Worm (Caenorhabditis elegans) whole organism, L4 larva: ENCODE measurements around the gene capa-1.

Source experiments
- F26F4.8 ChIP-seq: fragments of 200-800 bp; sonication (Bioruptor generic); conservative IDR thresholded peaks from 2 replicates; pipeline ENCODE4 v1.3.6; 2022; ENCODE audit warnings: missing genetic modification characterization, missing compliant biosample characterization
- F44E2.7 ChIP-seq: fragments of 200-800 bp; sonication (Bioruptor generic); IDR thresholded peaks from 2 replicates; pipeline ENCODE4 v2.1.2; 2022; ENCODE audit warnings: missing genetic modification characterization, missing compliant biosample characterization
- R02D3.7 ChIP-seq: fragments of 150-350 bp; sonication (generic microtip); optimal IDR thresholded peaks from 3 replicates; lab custom pipeline; 2014; ENCODE audit warnings: missing biosample characterization, missing genetic modification characterization
- Y5F2A.4 ChIP-seq: fragments of 200-800 bp; sonication (Bioruptor generic); optimal IDR thresholded peaks from 2 replicates; lab custom pipeline; 2018; ENCODE audit warnings: mild to moderate bottlenecking, missing genetic modification characterization, missing compliant biosample characterization
- ZK546.5 ChIP-seq, 2 experiments: sonication (generic microtip); optimal IDR thresholded peaks; 2 replicates each; lab custom pipeline; 2017; ENCODE audit warnings: missing biosample characterization in 2 of 2, missing genetic modification characterization in 2 of 2
- aha-1 ChIP-seq: fragments of 150-350 bp; peaks from one replicate; lab custom pipeline; 2014; ENCODE audit warnings: missing biosample characterization, missing genetic modification characterization
- aly-2 ChIP-seq: sonication (generic microtip); optimal IDR thresholded peaks from 2 replicates; lab custom pipeline; 2018; ENCODE audit warnings: missing biosample characterization, missing genetic modification characterization
- ama-1 ChIP-seq: fragments of 150-350 bp; optimal IDR thresholded peaks from 2 replicates; lab custom pipeline; 2014; ENCODE audit warnings: inconsistent platforms, mixed read lengths
- arid-1 ChIP-seq: fragments of 200-800 bp; sonication (Bioruptor generic); conservative IDR thresholded peaks from 2 replicates; pipeline ENCODE4 v1.3.6; 2022; ENCODE audit warnings: missing genetic modification reagents, missing genetic modification characterization, missing compliant biosample characterization
- ceh-44 ChIP-seq: fragments of 200-800 bp; sonication (Bioruptor generic); IDR thresholded peaks from 2 replicates; pipeline ENCODE4 v1.3.6; 2022; ENCODE audit warnings: missing genetic modification reagents, missing genetic modification characterization, missing compliant biosample characterization
- ceh-62 ChIP-seq: sonication (generic microtip); optimal IDR thresholded peaks from 2 replicates; lab custom pipeline; 2017; ENCODE audit warnings: missing biosample characterization, missing genetic modification characterization
- ces-1 ChIP-seq: fragments of 150-350 bp; sonication (generic microtip); optimal IDR thresholded peaks from 4 replicates; lab custom pipeline; 2014; ENCODE audit warnings: missing biosample characterization, missing genetic modification reagents, missing genetic modification characterization
- cey-2 ChIP-seq: sonication (generic microtip); optimal IDR thresholded peaks from 3 replicates; lab custom pipeline; 2017; ENCODE audit warnings: missing genetic modification characterization, mild to moderate bottlenecking, missing compliant biosample characterization, antibody characterized with exemption, borderline replicate concordance; ENCODE audit not compliant: insufficient read depth
- ctbp-1 ChIP-seq: fragments of 200-800 bp; sonication (Bioruptor generic); IDR thresholded peaks from 2 replicates; pipeline ENCODE4 v1.3.6; 2022; ENCODE audit warnings: missing genetic modification reagents, missing genetic modification characterization, missing compliant biosample characterization
- daf-12 ChIP-seq: fragments of 150-350 bp; optimal IDR thresholded peaks from 2 replicates; lab custom pipeline; 2014; ENCODE audit warnings: missing biosample characterization, missing genetic modification reagents, missing genetic modification characterization
- daf-8 ChIP-seq: fragments of 200-800 bp; sonication (Bioruptor generic); IDR thresholded peaks from 2 replicates; pipeline ENCODE4 v1.3.6; 2022; ENCODE audit warnings: missing genetic modification characterization, missing compliant biosample characterization
- dmd-6 ChIP-seq: fragments of 200-800 bp; sonication (Bioruptor generic); IDR thresholded peaks from 2 replicates; pipeline ENCODE4 v1.3.6; 2022; ENCODE audit warnings: missing genetic modification reagents, missing genetic modification characterization, missing compliant biosample characterization
- duxl-1 ChIP-seq: sonication (generic microtip); optimal IDR thresholded peaks from 2 replicates; lab custom pipeline; 2016; ENCODE audit warnings: mild to moderate bottlenecking, missing genetic modification characterization, moderate library complexity, missing compliant biosample characterization; ENCODE audit not compliant: poor library complexity
- dve-1 ChIP-seq: sonication (generic microtip); optimal IDR thresholded peaks from 2 replicates; lab custom pipeline; 2017; ENCODE audit warnings: antibody characterized with exemption, mild to moderate bottlenecking, missing genetic modification characterization, missing compliant biosample characterization; ENCODE audit not compliant: insufficient read depth
- egl-27 ChIP-seq: sonication (generic microtip); optimal IDR thresholded peaks from 3 replicates; lab custom pipeline; 2017; ENCODE audit warnings: missing biosample characterization, missing genetic modification reagents, missing genetic modification characterization
- egl-43 ChIP-seq: fragments of 200-800 bp; sonication (Bioruptor generic); IDR thresholded peaks from 2 replicates; pipeline ENCODE4 v1.3.6; 2022; ENCODE audit warnings: missing genetic modification reagents, missing genetic modification characterization, missing compliant biosample characterization
- fkh-10 ChIP-seq: fragments of 150-350 bp; optimal IDR thresholded peaks from 2 replicates; lab custom pipeline; 2014; ENCODE audit warnings: missing biosample characterization, missing genetic modification reagents, missing genetic modification characterization
- gei-8 ChIP-seq: fragments of 200-800 bp; sonication (Bioruptor generic); optimal IDR thresholded peaks from 2 replicates; lab custom pipeline; 2018; ENCODE audit warnings: mild to moderate bottlenecking, missing genetic modification characterization, missing compliant biosample characterization
- hif-1 ChIP-seq, 2 experiments: sonication (generic microtip); optimal IDR thresholded peaks; 2 replicates each; lab custom pipeline; 2016 to 2017; ENCODE audit warnings: missing compliant biosample characterization in 2 of 2, missing genetic modification characterization in 2 of 2, missing genetic modification reagents in 2 of 2, missing genotype in 2 of 2, mild to moderate bottlenecking in 1 of 2
- hlh-30 ChIP-seq: sonication (generic microtip); optimal IDR thresholded peaks from 2 replicates; lab custom pipeline; 2017; ENCODE audit warnings: antibody characterized with exemption, mild to moderate bottlenecking, missing genetic modification characterization, missing compliant biosample characterization; ENCODE audit not compliant: insufficient read depth
- hmg-1.1 ChIP-seq: fragments of 200-800 bp; sonication (Bioruptor generic); IDR thresholded peaks from 2 replicates; pipeline ENCODE4 v1.3.6; 2022; ENCODE audit warnings: missing genetic modification reagents, missing genetic modification characterization, missing compliant biosample characterization
- lin-1 ChIP-seq: fragments of 200-800 bp; sonication (Bioruptor generic); IDR thresholded peaks from 2 replicates; pipeline ENCODE4 v1.3.6; 2022; ENCODE audit warnings: missing genetic modification reagents, missing genetic modification characterization, missing compliant biosample characterization
- lin-15B ChIP-seq: fragments of 150-350 bp; sonication (generic microtip); optimal IDR thresholded peaks from 3 replicates; lab custom pipeline; 2014; ENCODE audit warnings: missing biosample characterization, missing genetic modification characterization
- lin-38 ChIP-seq: fragments of 200-800 bp; sonication (Bioruptor generic); IDR thresholded peaks from 2 replicates; pipeline ENCODE4 v1.3.6; 2022; ENCODE audit warnings: missing genetic modification reagents, missing genetic modification characterization, missing compliant biosample characterization
- lin-39 ChIP-seq: fragments of 150-350 bp; optimal IDR thresholded peaks from 2 replicates; lab custom pipeline; 2014; ENCODE audit warnings: missing biosample characterization, missing genetic modification reagents, missing genetic modification characterization
- lir-3 ChIP-seq: sonication (generic microtip); optimal IDR thresholded peaks from 2 replicates; lab custom pipeline; 2016; ENCODE audit warnings: mild to moderate bottlenecking, missing genetic modification characterization, missing compliant biosample characterization
- lsy-2 ChIP-seq, 2 experiments: fragments of 150-350 bp in 1 of 2; sonication (generic microtip) in 1 of 2; optimal IDR thresholded peaks; 2 replicates each; lab custom pipeline; 2014 to 2017; ENCODE audit warnings: missing biosample characterization in 2 of 2, missing genetic modification characterization in 2 of 2
- mes-2 ChIP-seq: sonication (generic microtip); optimal IDR thresholded peaks from 2 replicates; lab custom pipeline; 2016; ENCODE audit warnings: missing genotype, mild to moderate bottlenecking, missing genetic modification characterization, missing compliant biosample characterization; ENCODE audit not compliant: poor library complexity, severe bottlenecking
- mxl-2 ChIP-seq: fragments of 200-800 bp; sonication (Bioruptor generic); conservative IDR thresholded peaks from 2 replicates; pipeline ENCODE4 v1.3.6; 2022; ENCODE audit warnings: missing genetic modification reagents, missing genetic modification characterization, missing compliant biosample characterization
- nhr-111 ChIP-seq: fragments of 200-800 bp; sonication (Bioruptor generic); optimal IDR thresholded peaks from 2 replicates; lab custom pipeline; 2018; ENCODE audit warnings: mild to moderate bottlenecking, missing genetic modification characterization, missing compliant biosample characterization
- nhr-237 ChIP-seq: sonication (generic microtip); optimal IDR thresholded peaks from 2 replicates; lab custom pipeline; 2017; ENCODE audit warnings: missing biosample characterization, missing genetic modification characterization
- nhr-25 ChIP-seq: sonication (generic microtip); optimal IDR thresholded peaks from 2 replicates; lab custom pipeline; 2017; ENCODE audit warnings: missing genetic modification characterization, mild to moderate bottlenecking, missing compliant biosample characterization, antibody characterized with exemption, moderate library complexity, borderline replicate concordance; ENCODE audit not compliant: insufficient read depth
- nhr-41 ChIP-seq: fragments of 200-800 bp; sonication (Bioruptor generic); IDR thresholded peaks from 2 replicates; pipeline ENCODE4 v1.3.6; 2022; ENCODE audit warnings: missing genetic modification reagents, missing genetic modification characterization, missing compliant biosample characterization
- nhr-42 ChIP-seq: fragments of 200-800 bp; sonication (Bioruptor generic); IDR thresholded peaks from 2 replicates; pipeline ENCODE4 v1.3.6; 2022; ENCODE audit warnings: missing genetic modification characterization, missing compliant biosample characterization
- php-3 ChIP-seq: fragments of 200-800 bp; sonication (Bioruptor generic); IDR thresholded peaks from 2 replicates; pipeline ENCODE4 v1.3.6; 2022; ENCODE audit warnings: missing genetic modification reagents, missing genetic modification characterization, missing compliant biosample characterization
- pqm-1 ChIP-seq: sonication (generic microtip); optimal IDR thresholded peaks from 2 replicates; lab custom pipeline; 2017; ENCODE audit warnings: missing biosample characterization, missing genetic modification characterization
- rbr-2 ChIP-seq: sonication (generic microtip); optimal IDR thresholded peaks from 2 replicates; lab custom pipeline; 2016; ENCODE audit warnings: missing genotype, missing genetic modification characterization, missing compliant biosample characterization
- sdz-12 ChIP-seq: fragments of 200-800 bp; sonication (Bioruptor generic); optimal IDR thresholded peaks from 2 replicates; lab custom pipeline; 2018; ENCODE audit warnings: mild to moderate bottlenecking, missing genetic modification characterization, missing compliant biosample characterization
- skn-1 ChIP-seq: fragments of 150-350 bp; optimal IDR thresholded peaks from 2 replicates; lab custom pipeline; 2014; ENCODE audit warnings: missing biosample characterization, missing genetic modification characterization
- spr-1 ChIP-seq: sonication (generic microtip); optimal IDR thresholded peaks from 2 replicates; lab custom pipeline; 2016; ENCODE audit warnings: mild to moderate bottlenecking, missing genetic modification characterization, missing compliant biosample characterization
- spr-3 ChIP-seq: fragments of 200-800 bp; sonication (Bioruptor generic); optimal IDR thresholded peaks from 2 replicates; lab custom pipeline; 2018; ENCODE audit warnings: mild to moderate bottlenecking, missing genetic modification characterization, missing compliant biosample characterization
- tag-97 ChIP-seq: fragments of 200-800 bp; sonication (Bioruptor generic); IDR thresholded peaks from 2 replicates; pipeline ENCODE4 v1.3.6; 2022; ENCODE audit warnings: missing genetic modification characterization, missing compliant biosample characterization
- tra-1 ChIP-seq: fragments of 200-800 bp; sonication (Bioruptor generic); IDR thresholded peaks from 2 replicates; pipeline ENCODE4 v1.3.6; 2022; ENCODE audit warnings: missing genetic modification reagents, missing genetic modification characterization, missing compliant biosample characterization
- unc-62 ChIP-seq, 3 experiments: fragments of 150-350 bp in 1 of 3; sonication (generic microtip); optimal IDR thresholded peaks in 2 of 3; peaks in 1 of 3; 1 replicate in 1 of 3; 2 replicates in 2 of 3; lab custom pipeline; 2014 to 2017; ENCODE audit warnings: missing biosample characterization in 3 of 3, missing genetic modification characterization in 3 of 3, missing genetic modification reagents in 3 of 3, missing genotype in 1 of 3
- zip-2 ChIP-seq: fragments of 150-350 bp; optimal IDR thresholded peaks from 2 replicates; lab custom pipeline; 2014; ENCODE audit warnings: missing biosample characterization, missing genetic modification characterization

Gene capa-1

DNA sequence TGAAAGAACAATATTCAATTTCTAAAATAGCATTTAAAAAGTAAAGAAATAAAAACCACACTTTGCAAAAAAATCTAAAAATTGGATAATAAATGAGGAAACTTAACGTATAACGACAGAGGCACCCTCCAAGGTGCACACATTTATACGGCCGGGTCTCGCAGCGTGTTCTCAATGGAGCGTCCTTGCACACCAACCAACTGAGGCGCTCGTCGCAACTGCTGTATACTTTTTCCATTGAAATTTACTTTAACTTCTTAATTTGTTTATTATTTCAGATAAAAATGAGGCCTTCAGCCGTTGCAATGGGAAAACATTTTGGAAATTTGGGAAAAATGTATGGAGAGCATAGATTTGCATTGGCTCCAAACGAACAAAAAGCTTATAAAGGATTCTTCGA is 34.0 kb downstream of the capa-1 start, which contains the start of the genes R07E4.5 and R07E4.3 (continued):
- TF ChIP-seq gei-8 (GFP tag; lab: Kevin White, UChicago) (no peak), ces-1 (GFP tag; lab: Kevin White, UChicago) (no peak), egl-43 (GFP tag; lab: Robert Waterston, UW) (no peak), ZK546.5 (tag; optimal IDR thresholded peaks at IDR 0.05; lab: Kevin White, UChicago) (no peak), aly-2 (tag; lab: Kevin White, UChicago) (no peak), php-3 (GFP tag; lab: Robert Waterston, UW) (no peak), daf-12 (tag; lab: Kevin White, UChicago) (no peak), arid-1 (GFP tag; lab: Robert Waterston, UW) (no peak), R02D3.7 (no peak), lsy-2 (tag; optimal IDR thresholded peaks at IDR 0.05; lab: Kevin White, UChicago) (peak in 1 of 2 experiments; percentile 83), nhr-237 (tag; lab: Kevin White, UChicago) (no peak), mxl-2 (no peak), zip-2 (tag; lab: Kevin White, UChicago) (no peak), hif-1 (tag; optimal IDR thresholded peaks at IDR 0.05; lab: Kevin White, UChicago) (peak in 1 of 2 experiments; percentile 22), nhr-41 (GFP tag; lab: Robert Waterston, UW) (no peak), dve-1 (tag; lab: Kevin White, UChicago) (peak; percentile 68), aha-1 (peak; percentile 89), Y5F2A.4 (GFP tag; lab: Kevin White, UChicago) (no peak), F44E2.7 (GFP tag; lab: Robert Waterston, UW) (no peak), egl-27 (no peak), skn-1 (no peak), rbr-2 (tag; lab: Kevin White, UChicago) (peak; percentile 63), unc-62 (GFP tag; optimal IDR thresholded peaks at IDR 0.05 in 1 of 2; lab: Kevin White, UChicago) (peak in 1 of 2 experiments; percentile 90), unc-62 (tag; optimal IDR thresholded peaks at IDR 0.05; lab: Kevin White, UChicago) (no peak), dmd-6 (GFP tag; lab: Robert Waterston, UW) (peak; percentile 23; the same call in 1 of the 2 replicates), tag-97 (GFP tag; lab: Robert Waterston, UW) (no peak), sdz-12 (GFP tag; lab: Kevin White, UChicago) (no peak), ctbp-1 (no peak), ceh-44 (no peak), F26F4.8 (GFP tag; lab: Robert Waterston, UW) (no peak), lin-39 (tag; lab: Kevin White, UChicago) (no peak), pqm-1 (tag; lab: Kevin White, UChicago) (no peak), hlh-30 (tag; lab: Kevin White, UChicago) (peak; percentile 73), lir-3 (tag; lab: Kevin White, UChicago) (no peak), lin-15B (tag; lab: Kevin White, UChicago) (no peak), fkh-10 (no peak), mes-2 (tag; lab: Kevin White, UChicago) (no peak), spr-1 (no peak), duxl-1 (no peak), ceh-62 (tag; lab: Kevin White, UChicago) (no peak), lin-1 (no peak), nhr-25 (tag; lab: Kevin White, UChicago) (no peak), lin-38 (GFP tag; lab: Robert Waterston, UW) (peak; percentile 95), cey-2 (no peak), hmg-1.1 (GFP tag; lab: Robert Waterston, UW) (peak; percentile 72), spr-3 (no peak), nhr-111 (GFP tag; lab: Kevin White, UChicago) (no peak), tra-1 (GFP tag; lab: Robert Waterston, UW) (no peak), daf-8 (no peak), nhr-42 (no peak), ama-1 (lab: Kevin White, UChicago) (no peak)
